Worm (Caenorhabditis elegans) whole organism, midembryonic: ENCODE measurements around the gene F33G12.3.

ENCODE experiments used
- T22C8.4 ChIP-seq: fragments of 200-800 bp; sonication (Bioruptor generic); IDR thresholded peaks from 2 replicates; pipeline ENCODE4 v1.3.6; 2022; ENCODE audit warnings: missing genetic modification characterization, missing compliant biosample characterization
- flt-1 ChIP-seq: fragments of 200-800 bp; sonication (Bioruptor generic); IDR thresholded peaks from 2 replicates; pipeline ENCODE4 v1.3.6; 2022; ENCODE audit warnings: missing genetic modification characterization, missing compliant biosample characterization
- klf-2 ChIP-seq: fragments of 200-800 bp; sonication (Bioruptor generic); conservative IDR thresholded peaks from 2 replicates; pipeline ENCODE4 v1.3.6; 2022; ENCODE audit warnings: missing genetic modification reagents, missing genetic modification characterization, missing compliant biosample characterization
- med-1 ChIP-seq: sonication (generic microtip); optimal IDR thresholded peaks from 2 replicates; lab custom pipeline; 2017; ENCODE audit warnings: missing genetic modification characterization, mild to moderate bottlenecking, missing compliant biosample characterization, antibody characterized with exemption, missing genetic modification reagents; ENCODE audit not compliant: insufficient read depth
- tab-1 ChIP-seq: fragments of 200-800 bp; sonication (Bioruptor generic); IDR thresholded peaks from 2 replicates; pipeline ENCODE4 v1.3.6; 2022; ENCODE audit warnings: missing genetic modification characterization, missing compliant biosample characterization
- ztf-23 ChIP-seq: fragments of 200-800 bp; sonication (Bioruptor generic); IDR thresholded peaks from 2 replicates; pipeline ENCODE4 v1.3.6; 2022; ENCODE audit warnings: missing genetic modification reagents, missing genetic modification characterization, missing compliant biosample characterization
- ztf-29 ChIP-seq: fragments of 200-800 bp; sonication (Bioruptor generic); IDR thresholded peaks from 2 replicates; pipeline ENCODE4 v1.3.6; 2022; ENCODE audit warnings: missing genetic modification reagents, missing genetic modification characterization, missing compliant biosample characterization

DNA sequence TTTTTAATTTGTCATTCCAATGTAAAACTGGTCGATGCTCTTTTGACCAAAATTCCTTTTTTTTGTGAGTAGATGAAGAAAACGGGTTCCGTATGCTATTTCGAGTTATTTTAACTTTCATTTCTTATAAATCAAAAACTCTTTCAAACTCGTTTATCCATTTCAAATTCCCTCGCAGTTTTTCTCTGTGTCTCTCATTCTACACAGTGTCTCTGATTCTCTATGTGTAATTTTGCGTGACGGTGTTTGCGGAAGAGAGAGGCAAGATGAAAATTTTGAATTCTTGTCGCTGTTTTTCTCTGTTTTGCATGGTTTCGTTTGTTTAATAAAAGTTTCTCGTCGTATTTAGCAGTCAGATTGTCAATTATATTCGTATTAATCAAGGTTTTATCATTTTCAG lies 34.7 kb downstream of the F33G12.3 start, which contains the start of gene citk-2:
- TF ChIP-seq ztf-29 (no peak), T22C8.4 (GFP tag; lab: Robert Waterston, UW) (no peak), tab-1 (GFP tag; lab: Robert Waterston, UW) (no peak), flt-1 (no peak), klf-2 (no peak), med-1 (no peak), ztf-23 (GFP tag; lab: Robert Waterston, UW) (no peak)
